Worm (Caenorhabditis elegans) whole organism, L4 larva: ENCODE results near the gene srh-21.

Source experiments
- D1046.2 ChIP-seq: fragments of 200-800 bp; sonication (Bioruptor generic); IDR thresholded peaks from 2 replicates; pipeline ENCODE4 v1.3.6; 2022; ENCODE audit warnings: missing genetic modification characterization, missing compliant biosample characterization
- F26F4.8 ChIP-seq: fragments of 200-800 bp; sonication (Bioruptor generic); conservative IDR thresholded peaks from 2 replicates; pipeline ENCODE4 v1.3.6; 2022; ENCODE audit warnings: missing genetic modification characterization, missing compliant biosample characterization
- T20F7.1 ChIP-seq: fragments of 200-800 bp; sonication (Bioruptor generic); optimal IDR thresholded peaks from 2 replicates; lab custom pipeline; 2018; ENCODE audit warnings: mild to moderate bottlenecking, missing genetic modification characterization, missing compliant biosample characterization
- Y105C5A.15 ChIP-seq: fragments of 200-800 bp; sonication (Bioruptor generic); IDR thresholded peaks from 2 replicates; pipeline ENCODE4 v1.3.6; 2022; ENCODE audit warnings: missing genetic modification characterization, missing compliant biosample characterization
- Y48G9A.11 ChIP-seq: fragments of 200-800 bp; sonication (Bioruptor generic); IDR thresholded peaks from 2 replicates; pipeline ENCODE4 v1.3.6; 2022; ENCODE audit warnings: missing genetic modification reagents, missing genetic modification characterization, missing compliant biosample characterization
- Y5F2A.4 ChIP-seq: fragments of 200-800 bp; sonication (Bioruptor generic); optimal IDR thresholded peaks from 2 replicates; lab custom pipeline; 2018; ENCODE audit warnings: mild to moderate bottlenecking, missing genetic modification characterization, missing compliant biosample characterization
- Y75B8A.6 ChIP-seq: fragments of 200-800 bp; sonication (Bioruptor generic); IDR thresholded peaks from 2 replicates; pipeline ENCODE4 v1.3.6; 2022; ENCODE audit warnings: missing genetic modification reagents, missing genetic modification characterization, missing compliant biosample characterization
- attf-4 ChIP-seq: sonication (generic microtip); optimal IDR thresholded peaks from 3 replicates; lab custom pipeline; 2017; ENCODE audit warnings: missing biosample characterization, missing genetic modification characterization
- ceh-28 ChIP-seq: fragments of 150-350 bp; optimal IDR thresholded peaks from 2 replicates; lab custom pipeline; 2014; ENCODE audit warnings: missing biosample characterization, missing genetic modification reagents, missing genetic modification characterization
- cey-2 ChIP-seq: sonication (generic microtip); optimal IDR thresholded peaks from 3 replicates; lab custom pipeline; 2017; ENCODE audit warnings: missing genetic modification characterization, mild to moderate bottlenecking, missing compliant biosample characterization, antibody characterized with exemption, borderline replicate concordance; ENCODE audit not compliant: insufficient read depth
- ctbp-1 ChIP-seq: fragments of 200-800 bp; sonication (Bioruptor generic); IDR thresholded peaks from 2 replicates; pipeline ENCODE4 v1.3.6; 2022; ENCODE audit warnings: missing genetic modification reagents, missing genetic modification characterization, missing compliant biosample characterization
- daf-8 ChIP-seq: fragments of 200-800 bp; sonication (Bioruptor generic); IDR thresholded peaks from 2 replicates; pipeline ENCODE4 v1.3.6; 2022; ENCODE audit warnings: missing genetic modification characterization, missing compliant biosample characterization
- lim-7 ChIP-seq: fragments of 200-800 bp; sonication (Bioruptor generic); IDR thresholded peaks from 2 replicates; pipeline ENCODE4 v1.3.6; 2022; ENCODE audit warnings: missing genetic modification characterization, missing compliant biosample characterization
- lin-15B ChIP-seq: fragments of 150-350 bp; sonication (generic microtip); optimal IDR thresholded peaks from 3 replicates; lab custom pipeline; 2014; ENCODE audit warnings: missing biosample characterization, missing genetic modification characterization
- lin-29 ChIP-seq: fragments of 200-800 bp; sonication (Bioruptor generic); IDR thresholded peaks from 2 replicates; pipeline ENCODE4 v1.3.6; 2022; ENCODE audit warnings: missing genetic modification reagents, missing genetic modification characterization, missing compliant biosample characterization
- lin-39 ChIP-seq: fragments of 150-350 bp; optimal IDR thresholded peaks from 2 replicates; lab custom pipeline; 2014; ENCODE audit warnings: missing biosample characterization, missing genetic modification reagents, missing genetic modification characterization
- lir-3 ChIP-seq: sonication (generic microtip); optimal IDR thresholded peaks from 2 replicates; lab custom pipeline; 2016; ENCODE audit warnings: mild to moderate bottlenecking, missing genetic modification characterization, missing compliant biosample characterization
- madf-9 ChIP-seq: fragments of 200-800 bp; sonication (Bioruptor generic); conservative IDR thresholded peaks from 2 replicates; pipeline ENCODE4 v1.3.6; 2022; ENCODE audit warnings: missing genetic modification reagents, missing genetic modification characterization, missing compliant biosample characterization
- mdl-1 ChIP-seq, 2 experiments: fragments of 150-350 bp in 1 of 2; sonication (generic microtip) in 1 of 2; optimal IDR thresholded peaks; 2 replicates each; lab custom pipeline; 2014 to 2017; ENCODE audit warnings: missing biosample characterization in 2 of 2, missing genetic modification characterization in 2 of 2
- nhr-102 ChIP-seq: sonication (generic microtip); optimal IDR thresholded peaks from 2 replicates; lab custom pipeline; 2016; ENCODE audit warnings: mild to moderate bottlenecking, missing genetic modification characterization, moderate library complexity, missing compliant biosample characterization
- nhr-237 ChIP-seq: sonication (generic microtip); optimal IDR thresholded peaks from 2 replicates; lab custom pipeline; 2017; ENCODE audit warnings: missing biosample characterization, missing genetic modification characterization
- nhr-25 ChIP-seq: sonication (generic microtip); optimal IDR thresholded peaks from 2 replicates; lab custom pipeline; 2017; ENCODE audit warnings: missing genetic modification characterization, mild to moderate bottlenecking, missing compliant biosample characterization, antibody characterized with exemption, moderate library complexity, borderline replicate concordance; ENCODE audit not compliant: insufficient read depth
- nhr-48 ChIP-seq: sonication (generic microtip); optimal IDR thresholded peaks from 2 replicates; lab custom pipeline; 2016; ENCODE audit warnings: mild to moderate bottlenecking, missing genetic modification characterization, missing compliant biosample characterization
- nhr-6 ChIP-seq: fragments of 150-350 bp; optimal IDR thresholded peaks from 2 replicates; lab custom pipeline; 2014; ENCODE audit warnings: missing biosample characterization, missing genetic modification characterization
- nhr-77 ChIP-seq: fragments of 150-350 bp; optimal IDR thresholded peaks from 2 replicates; lab custom pipeline; 2014; ENCODE audit warnings: missing biosample characterization, missing genetic modification characterization
- pqm-1 ChIP-seq: sonication (generic microtip); optimal IDR thresholded peaks from 2 replicates; lab custom pipeline; 2017; ENCODE audit warnings: missing biosample characterization, missing genetic modification characterization
- sdz-12 ChIP-seq: fragments of 200-800 bp; sonication (Bioruptor generic); optimal IDR thresholded peaks from 2 replicates; lab custom pipeline; 2018; ENCODE audit warnings: mild to moderate bottlenecking, missing genetic modification characterization, missing compliant biosample characterization
- snpc-4 ChIP-seq: fragments of 150-350 bp; optimal IDR thresholded peaks from 2 replicates; lab custom pipeline; 2014; ENCODE audit warnings: missing biosample characterization, missing genetic modification characterization
- spr-1 ChIP-seq: sonication (generic microtip); optimal IDR thresholded peaks from 2 replicates; lab custom pipeline; 2016; ENCODE audit warnings: mild to moderate bottlenecking, missing genetic modification characterization, missing compliant biosample characterization
- unc-39 ChIP-seq: sonication (generic microtip); optimal IDR thresholded peaks from 2 replicates; lab custom pipeline; 2017; ENCODE audit warnings: missing biosample characterization, missing genetic modification characterization
- unc-62 ChIP-seq, 3 experiments: fragments of 150-350 bp in 1 of 3; sonication (generic microtip); optimal IDR thresholded peaks in 2 of 3; peaks in 1 of 3; 1 replicate in 1 of 3; 2 replicates in 2 of 3; lab custom pipeline; 2014 to 2017; ENCODE audit warnings: missing biosample characterization in 3 of 3, missing genetic modification characterization in 3 of 3, missing genetic modification reagents in 3 of 3, missing genotype in 1 of 3
- zag-1 ChIP-seq: fragments of 150-350 bp; optimal IDR thresholded peaks from 2 replicates; lab custom pipeline; 2014; ENCODE audit warnings: missing biosample characterization, missing genetic modification characterization

srh-21 gene

DNA sequence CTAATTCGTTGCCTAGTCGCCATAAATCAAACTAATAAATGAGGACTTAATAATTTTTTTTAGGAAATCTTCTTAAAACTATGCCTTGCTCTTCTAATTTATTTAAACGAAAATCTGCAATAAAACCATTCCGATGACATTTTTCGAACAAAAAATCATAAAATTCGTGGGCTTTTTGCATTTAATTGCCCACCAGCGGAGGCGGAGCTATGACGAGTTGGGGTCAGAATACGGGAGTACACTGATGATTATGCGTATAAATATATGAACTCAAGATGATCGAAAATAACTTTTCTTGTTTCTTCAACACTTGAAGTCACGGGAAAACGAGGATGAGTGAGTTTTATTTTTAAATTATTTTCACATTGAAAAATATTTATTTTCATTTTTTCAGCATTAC is 7.9 kb downstream of the srh-21 start, which contains the start of gene catp-2:
catp-2 (plus strand) TSS at position 301 of the 400 bp plus-strand sequence.
- no peak for TF ChIP-seq unc-39 (tag; lab: Kevin White, UChicago)
- TF ChIP-seq F26F4.8 (GFP tag; lab: Robert Waterston, UW), result no peak
- no peak for TF ChIP-seq zag-1
- no peak for TF ChIP-seq nhr-102 (tag; lab: Kevin White, UChicago)
- no peak for TF ChIP-seq nhr-6 (tag; lab: Kevin White, UChicago)
- no peak for TF ChIP-seq Y48G9A.11 (GFP tag; lab: Robert Waterston, UW)
- no peak for TF ChIP-seq Y105C5A.15 (GFP tag; lab: Robert Waterston, UW)
- TF ChIP-seq ceh-28, result no peak
- no peak for TF ChIP-seq lir-3 (tag; lab: Kevin White, UChicago)
- no peak for TF ChIP-seq sdz-12 (GFP tag; lab: Kevin White, UChicago)
- no peak for TF ChIP-seq pqm-1 (tag; lab: Kevin White, UChicago)
- TF ChIP-seq D1046.2 (GFP tag; lab: Robert Waterston, UW), result no peak
- TF ChIP-seq lin-29 (GFP tag; lab: Robert Waterston, UW), result no peak

DNA sequence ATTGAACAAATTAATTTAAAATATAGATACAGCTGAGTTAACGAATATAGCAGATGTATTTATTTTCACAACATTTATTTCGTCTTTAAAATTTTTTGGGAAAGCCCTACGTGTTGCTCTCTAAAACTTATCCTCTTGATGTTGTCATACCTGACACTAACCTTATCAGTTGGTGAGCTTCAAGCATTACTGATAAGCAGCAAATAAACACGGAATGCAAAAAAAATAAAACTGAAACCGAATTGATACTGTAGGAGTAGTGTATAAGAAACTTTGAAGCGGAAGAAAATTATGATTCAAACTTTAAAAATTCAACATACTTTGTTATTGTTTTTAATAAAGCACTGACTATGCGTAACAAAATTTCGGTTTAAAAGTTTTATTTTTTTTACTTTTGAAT is 8.6 kb downstream of the srh-21 start:
- no peak for TF ChIP-seq attf-4 (tag; lab: Kevin White, UChicago)
- TF ChIP-seq pqm-1 (tag; lab: Kevin White, UChicago), result peak; percentile 68

DNA sequence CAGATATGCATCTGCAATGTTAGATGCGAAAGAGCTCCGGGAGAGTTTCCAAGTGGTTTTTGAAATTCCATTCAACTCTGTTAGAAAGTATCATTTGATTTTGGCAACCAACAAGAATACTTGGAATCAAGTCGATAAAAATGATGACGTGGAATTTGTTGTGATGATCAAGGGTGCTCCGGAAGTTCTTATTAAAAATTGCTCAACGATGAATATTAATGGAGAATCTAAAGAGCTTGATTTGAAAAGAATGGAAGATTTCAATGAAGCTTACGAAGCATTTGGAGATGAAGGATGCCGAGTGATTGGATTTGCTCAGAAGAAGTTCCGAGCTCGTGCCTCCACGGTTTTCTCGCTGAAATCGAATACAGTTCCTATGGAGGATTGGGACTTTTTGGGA is 10.9 kb downstream of the srh-21 start:
- peak in 1 of 2 experiments; percentile 95 for TF ChIP-seq unc-62 (GFP tag; optimal IDR thresholded peaks at IDR 0.05 in 1 of 2; lab: Kevin White, UChicago)
- no peak for TF ChIP-seq unc-62 (tag; optimal IDR thresholded peaks at IDR 0.05; lab: Kevin White, UChicago)
- no peak for TF ChIP-seq Y75B8A.6 (GFP tag; lab: Robert Waterston, UW)

DNA sequence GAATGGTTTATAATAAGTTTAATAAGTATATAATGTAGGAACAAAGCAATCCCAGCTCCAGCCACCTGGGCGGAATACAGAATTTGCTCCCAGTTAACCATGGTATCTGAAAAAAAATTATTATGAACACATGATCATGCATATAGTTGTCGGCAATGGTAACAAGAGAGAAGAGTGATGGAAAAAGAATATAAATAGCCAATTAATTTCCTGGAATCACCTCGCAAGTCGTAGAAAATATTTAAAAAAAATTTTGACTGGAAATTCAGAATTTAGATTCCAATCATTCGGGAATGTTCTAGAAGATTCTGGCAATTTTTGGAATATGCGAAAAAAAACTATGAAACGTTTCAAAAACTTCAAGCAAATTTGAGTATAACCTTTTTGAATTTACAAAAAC is 17.7 kb downstream of the srh-21 start, which contains the start of gene str-211:
str-211 (minus strand) TSS at position 101 of the 400 bp plus-strand sequence.
- no peak for TF ChIP-seq spr-1 (tag; lab: Kevin White, UChicago)
- no peak for TF ChIP-seq snpc-4 (tag; lab: Kevin White, UChicago)
- no peak for TF ChIP-seq nhr-102 (tag; lab: Kevin White, UChicago)
- TF ChIP-seq nhr-237 (tag; lab: Kevin White, UChicago), result no peak
- TF ChIP-seq lim-7 (GFP tag; lab: Robert Waterston, UW), result no peak

DNA sequence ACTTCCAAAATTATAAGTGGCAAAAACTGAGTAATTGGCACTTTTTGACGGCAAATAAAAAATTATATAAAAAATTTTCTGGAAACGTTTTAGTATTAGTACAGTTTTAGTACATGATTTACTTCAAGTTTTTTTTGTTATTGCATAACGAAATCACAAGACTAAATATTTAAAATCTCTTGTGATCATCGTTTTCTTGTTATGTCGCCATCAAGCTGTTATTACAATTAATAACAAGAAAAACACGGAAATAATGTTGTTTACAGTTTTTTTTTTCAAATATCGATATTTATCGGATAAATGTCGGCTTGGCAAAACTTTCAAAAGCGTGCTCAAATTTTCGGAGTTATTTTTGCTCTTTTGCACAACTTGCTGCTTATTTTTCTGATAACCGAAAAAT is 22.2 kb downstream of the srh-21 start, which contains the start of gene str-209:
str-209 (plus strand) TSS at position 301 of the 400 bp plus-strand sequence.
- no peak for TF ChIP-seq nhr-48 (tag; lab: Kevin White, UChicago)
- TF ChIP-seq zag-1, result no peak
- TF ChIP-seq madf-9 (GFP tag; lab: Robert Waterston, UW), result no peak
- no peak for TF ChIP-seq nhr-77 (tag; lab: Kevin White, UChicago)
- no peak for TF ChIP-seq lin-29 (GFP tag; lab: Robert Waterston, UW)
- TF ChIP-seq Y75B8A.6 (GFP tag; lab: Robert Waterston, UW), result no peak
- no peak for TF ChIP-seq cey-2
- no peak for TF ChIP-seq nhr-25 (tag; lab: Kevin White, UChicago)
- no peak for TF ChIP-seq daf-8 (GFP tag; lab: Robert Waterston, UW)
- TF ChIP-seq lin-39 (tag; lab: Kevin White, UChicago), result no peak
- no peak for TF ChIP-seq Y5F2A.4 (GFP tag; lab: Kevin White, UChicago)
- TF ChIP-seq sdz-12 (GFP tag; lab: Kevin White, UChicago), result no peak
- TF ChIP-seq mdl-1 (tag; optimal IDR thresholded peaks at IDR 0.05; lab: Kevin White, UChicago), result no peak
- TF ChIP-seq ctbp-1, result no peak
- no peak for TF ChIP-seq lir-3 (tag; lab: Kevin White, UChicago)
- no peak for TF ChIP-seq lin-15B
- no peak for TF ChIP-seq T20F7.1 (GFP tag; lab: Kevin White, UChicago)
